Worm (Caenorhabditis elegans) whole organism, L4 larva: ENCODE results near the gene F36H5.13.
A peak's percentile ranks its signal among the peaks of the same experiment; 100 is the strongest.

Source experiments
- T20F7.1 ChIP-seq: fragments of 200-800 bp; sonication (Bioruptor generic); optimal IDR thresholded peaks from 2 replicates; lab custom pipeline; 2018; ENCODE audit warnings: mild to moderate bottlenecking, missing genetic modification characterization, missing compliant biosample characterization
- Y5F2A.4 ChIP-seq: fragments of 200-800 bp; sonication (Bioruptor generic); optimal IDR thresholded peaks from 2 replicates; lab custom pipeline; 2018; ENCODE audit warnings: mild to moderate bottlenecking, missing genetic modification characterization, missing compliant biosample characterization
- Y75B8A.6 ChIP-seq: fragments of 200-800 bp; sonication (Bioruptor generic); IDR thresholded peaks from 2 replicates; pipeline ENCODE4 v1.3.6; 2022; ENCODE audit warnings: missing genetic modification reagents, missing genetic modification characterization, missing compliant biosample characterization
- aha-1 ChIP-seq: fragments of 150-350 bp; peaks from one replicate; lab custom pipeline; 2014; ENCODE audit warnings: missing biosample characterization, missing genetic modification characterization
- ama-1 ChIP-seq: fragments of 150-350 bp; optimal IDR thresholded peaks from 2 replicates; lab custom pipeline; 2014; ENCODE audit warnings: inconsistent platforms, mixed read lengths
- arid-1 ChIP-seq: fragments of 200-800 bp; sonication (Bioruptor generic); conservative IDR thresholded peaks from 2 replicates; pipeline ENCODE4 v1.3.6; 2022; ENCODE audit warnings: missing genetic modification reagents, missing genetic modification characterization, missing compliant biosample characterization
- ceh-28 ChIP-seq: fragments of 150-350 bp; optimal IDR thresholded peaks from 2 replicates; lab custom pipeline; 2014; ENCODE audit warnings: missing biosample characterization, missing genetic modification reagents, missing genetic modification characterization
- ceh-32 ChIP-seq: sonication (generic microtip); optimal IDR thresholded peaks from 2 replicates; lab custom pipeline; 2016; ENCODE audit warnings: mild to moderate bottlenecking, missing genetic modification characterization, missing compliant biosample characterization; ENCODE audit not compliant: poor library complexity
- ceh-82 ChIP-seq: sonication (generic microtip); optimal IDR thresholded peaks from 2 replicates; lab custom pipeline; 2017; ENCODE audit warnings: missing biosample characterization, missing genetic modification characterization
- ctbp-1 ChIP-seq: fragments of 200-800 bp; sonication (Bioruptor generic); IDR thresholded peaks from 2 replicates; pipeline ENCODE4 v1.3.6; 2022; ENCODE audit warnings: missing genetic modification reagents, missing genetic modification characterization, missing compliant biosample characterization
- daf-19 ChIP-seq: fragments of 200-800 bp; sonication (Bioruptor generic); conservative IDR thresholded peaks from 2 replicates; pipeline ENCODE4 v1.3.6; 2022; ENCODE audit warnings: missing genetic modification characterization, missing compliant biosample characterization
- dmd-6 ChIP-seq: fragments of 200-800 bp; sonication (Bioruptor generic); IDR thresholded peaks from 2 replicates; pipeline ENCODE4 v1.3.6; 2022; ENCODE audit warnings: missing genetic modification reagents, missing genetic modification characterization, missing compliant biosample characterization
- dmd-8 ChIP-seq: fragments of 200-800 bp; sonication (Bioruptor generic); IDR thresholded peaks from 2 replicates; pipeline ENCODE4 v1.3.6; 2022; ENCODE audit warnings: missing genetic modification characterization, missing compliant biosample characterization
- duxl-1 ChIP-seq: sonication (generic microtip); optimal IDR thresholded peaks from 2 replicates; lab custom pipeline; 2016; ENCODE audit warnings: mild to moderate bottlenecking, missing genetic modification characterization, moderate library complexity, missing compliant biosample characterization; ENCODE audit not compliant: poor library complexity
- dve-1 ChIP-seq: sonication (generic microtip); optimal IDR thresholded peaks from 2 replicates; lab custom pipeline; 2017; ENCODE audit warnings: antibody characterized with exemption, mild to moderate bottlenecking, missing genetic modification characterization, missing compliant biosample characterization; ENCODE audit not compliant: insufficient read depth
- fos-1 ChIP-seq: fragments of 150-350 bp; optimal IDR thresholded peaks from 2 replicates; lab custom pipeline; 2014; ENCODE audit warnings: missing biosample characterization, missing genetic modification characterization
- gei-8 ChIP-seq: fragments of 200-800 bp; sonication (Bioruptor generic); optimal IDR thresholded peaks from 2 replicates; lab custom pipeline; 2018; ENCODE audit warnings: mild to moderate bottlenecking, missing genetic modification characterization, missing compliant biosample characterization
- hlh-30 ChIP-seq: sonication (generic microtip); optimal IDR thresholded peaks from 2 replicates; lab custom pipeline; 2017; ENCODE audit warnings: antibody characterized with exemption, mild to moderate bottlenecking, missing genetic modification characterization, missing compliant biosample characterization; ENCODE audit not compliant: insufficient read depth
- lim-7 ChIP-seq: fragments of 200-800 bp; sonication (Bioruptor generic); IDR thresholded peaks from 2 replicates; pipeline ENCODE4 v1.3.6; 2022; ENCODE audit warnings: missing genetic modification characterization, missing compliant biosample characterization
- lin-13 ChIP-seq: fragments of 150-350 bp; optimal IDR thresholded peaks from 2 replicates; lab custom pipeline; 2014; ENCODE audit warnings: missing biosample characterization, missing genetic modification reagents, missing genetic modification characterization
- lin-38 ChIP-seq: fragments of 200-800 bp; sonication (Bioruptor generic); IDR thresholded peaks from 2 replicates; pipeline ENCODE4 v1.3.6; 2022; ENCODE audit warnings: missing genetic modification reagents, missing genetic modification characterization, missing compliant biosample characterization
- lin-39 ChIP-seq: fragments of 150-350 bp; optimal IDR thresholded peaks from 2 replicates; lab custom pipeline; 2014; ENCODE audit warnings: missing biosample characterization, missing genetic modification reagents, missing genetic modification characterization
- madf-5 ChIP-seq, 2 experiments: fragments of 200-800 bp; sonication (Bioruptor generic); IDR thresholded peaks; 2 replicates each; pipeline ENCODE4 v1.3.6; 2022; ENCODE audit warnings: missing compliant biosample characterization in 2 of 2, missing genetic modification characterization in 2 of 2
- madf-9 ChIP-seq: fragments of 200-800 bp; sonication (Bioruptor generic); conservative IDR thresholded peaks from 2 replicates; pipeline ENCODE4 v1.3.6; 2022; ENCODE audit warnings: missing genetic modification reagents, missing genetic modification characterization, missing compliant biosample characterization
- mdt-29 ChIP-seq: fragments of 200-800 bp; sonication (Bioruptor generic); IDR thresholded peaks from 2 replicates; pipeline ENCODE4 v1.3.6; 2022; ENCODE audit warnings: missing genetic modification reagents, missing genetic modification characterization, missing compliant biosample characterization
- nhr-10 ChIP-seq: fragments of 150-350 bp; optimal IDR thresholded peaks from 2 replicates; lab custom pipeline; 2014; ENCODE audit warnings: missing biosample characterization, missing genetic modification characterization
- nhr-11 ChIP-seq: fragments of 150-350 bp; optimal IDR thresholded peaks from 2 replicates; lab custom pipeline; 2014; ENCODE audit warnings: missing biosample characterization, missing genetic modification characterization
- nhr-111 ChIP-seq: fragments of 200-800 bp; sonication (Bioruptor generic); optimal IDR thresholded peaks from 2 replicates; lab custom pipeline; 2018; ENCODE audit warnings: mild to moderate bottlenecking, missing genetic modification characterization, missing compliant biosample characterization
- nhr-48 ChIP-seq: sonication (generic microtip); optimal IDR thresholded peaks from 2 replicates; lab custom pipeline; 2016; ENCODE audit warnings: mild to moderate bottlenecking, missing genetic modification characterization, missing compliant biosample characterization
- nhr-6 ChIP-seq: fragments of 150-350 bp; optimal IDR thresholded peaks from 2 replicates; lab custom pipeline; 2014; ENCODE audit warnings: missing biosample characterization, missing genetic modification characterization
- nhr-77 ChIP-seq: fragments of 150-350 bp; optimal IDR thresholded peaks from 2 replicates; lab custom pipeline; 2014; ENCODE audit warnings: missing biosample characterization, missing genetic modification characterization
- pha-4 ChIP-seq, 2 experiments: fragments of 150-350 bp in 1 of 2; fragments of 200-800 bp in 1 of 2; sonication (Bioruptor generic) in 1 of 2; IDR thresholded peaks in 1 of 2; optimal IDR thresholded peaks in 1 of 2; 2 replicates each; pipeline versions ENCODE4 v1.3.6 to Lab custom; 2014 to 2022; ENCODE audit warnings: missing genetic modification characterization in 2 of 2, missing genetic modification reagents in 2 of 2, missing biosample characterization in 1 of 2, missing compliant biosample characterization in 1 of 2
- pqm-1 ChIP-seq: sonication (generic microtip); optimal IDR thresholded peaks from 2 replicates; lab custom pipeline; 2017; ENCODE audit warnings: missing biosample characterization, missing genetic modification characterization
- sdz-12 ChIP-seq: fragments of 200-800 bp; sonication (Bioruptor generic); optimal IDR thresholded peaks from 2 replicates; lab custom pipeline; 2018; ENCODE audit warnings: mild to moderate bottlenecking, missing genetic modification characterization, missing compliant biosample characterization
- snpc-1.2 ChIP-seq: fragments of 200-800 bp; sonication (Bioruptor generic); IDR thresholded peaks from 2 replicates; pipeline ENCODE4 v1.3.6; 2022; ENCODE audit warnings: missing genetic modification reagents, missing genetic modification characterization, missing compliant biosample characterization
- snpc-4 ChIP-seq: fragments of 150-350 bp; optimal IDR thresholded peaks from 2 replicates; lab custom pipeline; 2014; ENCODE audit warnings: missing biosample characterization, missing genetic modification characterization
- tag-97 ChIP-seq: fragments of 200-800 bp; sonication (Bioruptor generic); IDR thresholded peaks from 2 replicates; pipeline ENCODE4 v1.3.6; 2022; ENCODE audit warnings: missing genetic modification characterization, missing compliant biosample characterization
- unc-62 ChIP-seq, 3 experiments: fragments of 150-350 bp in 1 of 3; sonication (generic microtip); optimal IDR thresholded peaks in 2 of 3; peaks in 1 of 3; 1 replicate in 1 of 3; 2 replicates in 2 of 3; lab custom pipeline; 2014 to 2017; ENCODE audit warnings: missing biosample characterization in 3 of 3, missing genetic modification characterization in 3 of 3, missing genetic modification reagents in 3 of 3, missing genotype in 1 of 3

F36H5.13 gene

ce11 chrII:1728253-1728652, 22.1 kb downstream of the F36H5.13 start, which contains the start of gene btb-9 (continued):
- no peak for TF ChIP-seq arid-1 (GFP tag; lab: Robert Waterston, UW)
- TF ChIP-seq nhr-48 (tag; lab: Kevin White, UChicago), result no peak
- no peak for TF ChIP-seq dve-1 (tag; lab: Kevin White, UChicago)
- TF ChIP-seq Y75B8A.6 (GFP tag; lab: Robert Waterston, UW), result no peak
- TF ChIP-seq ctbp-1 (GFP tag; lab: Robert Waterston, UW), result no peak
- no peak for TF ChIP-seq ceh-32

ce11 chrII:1725735-1726134, 24.6 kb downstream of the F36H5.13 start, which contains the start of gene F45C12.17:
TSS of gene F45C12.17 (plus strand) at chrII:1726111.
- TF ChIP-seq madf-5 (GFP tag; IDR thresholded peaks at IDR 0.05; lab: Robert Waterston, UW) (no peak), T20F7.1 (GFP tag; lab: Kevin White, UChicago) (no peak), aha-1 (peak; percentile 60), lin-13 (GFP tag; lab: Kevin White, UChicago) (no peak), unc-62 (GFP tag; optimal IDR thresholded peaks at IDR 0.05 in 1 of 2; lab: Kevin White, UChicago) (peak in 1 of 2 experiments; percentile 63), unc-62 (tag; optimal IDR thresholded peaks at IDR 0.05; lab: Kevin White, UChicago) (no peak), sdz-12 (no peak)

ce11 chrII:1724314-1724713, 26.0 kb downstream of the F36H5.13 start, which contains the start of gene fbxb-11:
TSS of gene fbxb-11 (plus strand) at chrII:1724614.
- no peak for TF ChIP-seq daf-19 (GFP tag; lab: Robert Waterston, UW)
- no peak for TF ChIP-seq mdt-29
- no peak for TF ChIP-seq ama-1 (lab: Kevin White, UChicago)
- TF ChIP-seq lim-7 (GFP tag; lab: Robert Waterston, UW), result no peak
- no peak for TF ChIP-seq lin-38 (GFP tag; lab: Robert Waterston, UW)
- TF ChIP-seq Y5F2A.4, result no peak
- no peak for TF ChIP-seq hlh-30 (tag; lab: Kevin White, UChicago)
- TF ChIP-seq lin-39 (tag; lab: Kevin White, UChicago), result no peak
- no peak for TF ChIP-seq arid-1 (GFP tag; lab: Robert Waterston, UW)
- TF ChIP-seq gei-8 (GFP tag; lab: Kevin White, UChicago), result no peak
- no peak for TF ChIP-seq madf-9 (GFP tag; lab: Robert Waterston, UW)
- TF ChIP-seq tag-97, result no peak
- TF ChIP-seq nhr-10 (tag; lab: Kevin White, UChicago), result no peak
- TF ChIP-seq nhr-11 (tag; lab: Kevin White, UChicago), result no peak
- no peak for TF ChIP-seq ceh-28
- TF ChIP-seq nhr-48 (tag; lab: Kevin White, UChicago), result no peak
- no peak for TF ChIP-seq ceh-82 (tag; lab: Kevin White, UChicago)

- TF ChIP-seq snpc-1.2 (GFP tag; lab: Robert Waterston, UW), result no peak
- TF ChIP-seq pqm-1 (tag; lab: Kevin White, UChicago), result no peak
- TF ChIP-seq fos-1 (tag; lab: Kevin White, UChicago), result no peak
- no peak for TF ChIP-seq tag-97
- no peak for TF ChIP-seq pha-4 (GFP tag; IDR thresholded peaks at IDR 0.05; lab: Robert Waterston, UW)
- no peak for TF ChIP-seq pha-4 (tag; optimal IDR thresholded peaks at IDR 0.05; lab: Kevin White, UChicago)
- TF ChIP-seq ctbp-1 (GFP tag; lab: Robert Waterston, UW), result no peak
- no peak for TF ChIP-seq aha-1
- no peak for TF ChIP-seq snpc-4 (tag; lab: Kevin White, UChicago)
- TF ChIP-seq duxl-1 (tag; lab: Kevin White, UChicago), result no peak
- no peak for TF ChIP-seq nhr-77 (tag; lab: Kevin White, UChicago)
- no peak for TF ChIP-seq nhr-6 (tag; lab: Kevin White, UChicago)
- no peak for TF ChIP-seq dmd-8
- no peak for TF ChIP-seq dmd-6
- no peak for TF ChIP-seq nhr-111
Measured at ce11 chrII:1722394-1722793, 27.9 kb downstream of the F36H5.13 start, which contains the start of the genes fbxb-5 and btb-8. TSS of gene fbxb-5 (minus strand) at chrII:1722494. TSS of gene btb-8 (plus strand) at chrII:1722770.
